Worm (Caenorhabditis elegans) whole organism, L4 larva: ENCODE measurements around the gene vps-29.

Experiments
- F26F4.8 ChIP-seq: fragments of 200-800 bp; sonication (Bioruptor generic); conservative IDR thresholded peaks from 2 replicates; pipeline ENCODE4 v1.3.6; 2022; ENCODE audit warnings: missing genetic modification characterization, missing compliant biosample characterization
- F37D6.2 ChIP-seq: sonication (generic microtip); optimal IDR thresholded peaks from 2 replicates; lab custom pipeline; 2016; ENCODE audit warnings: mild to moderate bottlenecking, missing genetic modification characterization, missing compliant biosample characterization
- R02D3.7 ChIP-seq: fragments of 150-350 bp; sonication (generic microtip); optimal IDR thresholded peaks from 3 replicates; lab custom pipeline; 2014; ENCODE audit warnings: missing biosample characterization, missing genetic modification characterization
- ZK337.2 ChIP-seq: fragments of 200-800 bp; sonication (Bioruptor generic); IDR thresholded peaks from 2 replicates; pipeline ENCODE4 v1.3.6; 2022; ENCODE audit warnings: missing genetic modification reagents, missing genetic modification characterization, missing compliant biosample characterization
- ZK546.5 ChIP-seq, 2 experiments: sonication (generic microtip); optimal IDR thresholded peaks; 2 replicates each; lab custom pipeline; 2017; ENCODE audit warnings: missing biosample characterization in 2 of 2, missing genetic modification characterization in 2 of 2
- aha-1 ChIP-seq: fragments of 150-350 bp; peaks from one replicate; lab custom pipeline; 2014; ENCODE audit warnings: missing biosample characterization, missing genetic modification characterization
- aly-2 ChIP-seq: sonication (generic microtip); optimal IDR thresholded peaks from 2 replicates; lab custom pipeline; 2018; ENCODE audit warnings: missing biosample characterization, missing genetic modification characterization
- ama-1 ChIP-seq: fragments of 150-350 bp; optimal IDR thresholded peaks from 2 replicates; lab custom pipeline; 2014; ENCODE audit warnings: inconsistent platforms, mixed read lengths
- attf-4 ChIP-seq: sonication (generic microtip); optimal IDR thresholded peaks from 3 replicates; lab custom pipeline; 2017; ENCODE audit warnings: missing biosample characterization, missing genetic modification characterization
- ceh-62 ChIP-seq: sonication (generic microtip); optimal IDR thresholded peaks from 2 replicates; lab custom pipeline; 2017; ENCODE audit warnings: missing biosample characterization, missing genetic modification characterization
- cey-2 ChIP-seq: sonication (generic microtip); optimal IDR thresholded peaks from 3 replicates; lab custom pipeline; 2017; ENCODE audit warnings: missing genetic modification characterization, mild to moderate bottlenecking, missing compliant biosample characterization, antibody characterized with exemption, borderline replicate concordance; ENCODE audit not compliant: insufficient read depth
- ctbp-1 ChIP-seq: fragments of 200-800 bp; sonication (Bioruptor generic); IDR thresholded peaks from 2 replicates; pipeline ENCODE4 v1.3.6; 2022; ENCODE audit warnings: missing genetic modification reagents, missing genetic modification characterization, missing compliant biosample characterization
- dmd-9 ChIP-seq: fragments of 200-800 bp; sonication (Bioruptor generic); IDR thresholded peaks from 2 replicates; pipeline ENCODE4 v1.3.6; 2022; ENCODE audit warnings: missing genetic modification reagents, missing genetic modification characterization, missing compliant biosample characterization
- dpl-1 ChIP-seq: fragments of 150-350 bp; optimal IDR thresholded peaks from 2 replicates; lab custom pipeline; 2014; ENCODE audit warnings: missing biosample characterization, missing genetic modification reagents, missing genetic modification characterization
- egl-27 ChIP-seq: sonication (generic microtip); optimal IDR thresholded peaks from 3 replicates; lab custom pipeline; 2017; ENCODE audit warnings: missing biosample characterization, missing genetic modification reagents, missing genetic modification characterization
- fkh-10 ChIP-seq: fragments of 150-350 bp; optimal IDR thresholded peaks from 2 replicates; lab custom pipeline; 2014; ENCODE audit warnings: missing biosample characterization, missing genetic modification reagents, missing genetic modification characterization
- fos-1 ChIP-seq: fragments of 150-350 bp; optimal IDR thresholded peaks from 2 replicates; lab custom pipeline; 2014; ENCODE audit warnings: missing biosample characterization, missing genetic modification characterization
- gei-8 ChIP-seq: fragments of 200-800 bp; sonication (Bioruptor generic); optimal IDR thresholded peaks from 2 replicates; lab custom pipeline; 2018; ENCODE audit warnings: mild to moderate bottlenecking, missing genetic modification characterization, missing compliant biosample characterization
- hmg-1.1 ChIP-seq: fragments of 200-800 bp; sonication (Bioruptor generic); IDR thresholded peaks from 2 replicates; pipeline ENCODE4 v1.3.6; 2022; ENCODE audit warnings: missing genetic modification reagents, missing genetic modification characterization, missing compliant biosample characterization
- lim-7 ChIP-seq: fragments of 200-800 bp; sonication (Bioruptor generic); IDR thresholded peaks from 2 replicates; pipeline ENCODE4 v1.3.6; 2022; ENCODE audit warnings: missing genetic modification characterization, missing compliant biosample characterization
- lin-13 ChIP-seq: fragments of 150-350 bp; optimal IDR thresholded peaks from 2 replicates; lab custom pipeline; 2014; ENCODE audit warnings: missing biosample characterization, missing genetic modification reagents, missing genetic modification characterization
- lsy-2 ChIP-seq, 2 experiments: fragments of 150-350 bp in 1 of 2; sonication (generic microtip) in 1 of 2; optimal IDR thresholded peaks; 2 replicates each; lab custom pipeline; 2014 to 2017; ENCODE audit warnings: missing biosample characterization in 2 of 2, missing genetic modification characterization in 2 of 2
- mdt-29 ChIP-seq: fragments of 200-800 bp; sonication (Bioruptor generic); IDR thresholded peaks from 2 replicates; pipeline ENCODE4 v1.3.6; 2022; ENCODE audit warnings: missing genetic modification reagents, missing genetic modification characterization, missing compliant biosample characterization
- mxl-3 ChIP-seq: fragments of 200-800 bp; sonication (Bioruptor generic); optimal IDR thresholded peaks from 2 replicates; lab custom pipeline; 2018; ENCODE audit warnings: mild to moderate bottlenecking, missing genetic modification characterization, missing compliant biosample characterization
- nhr-10 ChIP-seq: fragments of 150-350 bp; optimal IDR thresholded peaks from 2 replicates; lab custom pipeline; 2014; ENCODE audit warnings: missing biosample characterization, missing genetic modification characterization
- nhr-102 ChIP-seq: sonication (generic microtip); optimal IDR thresholded peaks from 2 replicates; lab custom pipeline; 2016; ENCODE audit warnings: mild to moderate bottlenecking, missing genetic modification characterization, moderate library complexity, missing compliant biosample characterization
- nhr-11 ChIP-seq: fragments of 150-350 bp; optimal IDR thresholded peaks from 2 replicates; lab custom pipeline; 2014; ENCODE audit warnings: missing biosample characterization, missing genetic modification characterization
- nhr-77 ChIP-seq: fragments of 150-350 bp; optimal IDR thresholded peaks from 2 replicates; lab custom pipeline; 2014; ENCODE audit warnings: missing biosample characterization, missing genetic modification characterization
- pha-4 ChIP-seq, 2 experiments: fragments of 150-350 bp in 1 of 2; fragments of 200-800 bp in 1 of 2; sonication (Bioruptor generic) in 1 of 2; IDR thresholded peaks in 1 of 2; optimal IDR thresholded peaks in 1 of 2; 2 replicates each; pipeline versions ENCODE4 v1.3.6 to Lab custom; 2014 to 2022; ENCODE audit warnings: missing genetic modification characterization in 2 of 2, missing genetic modification reagents in 2 of 2, missing biosample characterization in 1 of 2, missing compliant biosample characterization in 1 of 2
- pqm-1 ChIP-seq: sonication (generic microtip); optimal IDR thresholded peaks from 2 replicates; lab custom pipeline; 2017; ENCODE audit warnings: missing biosample characterization, missing genetic modification characterization
- saeg-2 ChIP-seq: fragments of 200-800 bp; sonication (Bioruptor generic); IDR thresholded peaks from 2 replicates; pipeline ENCODE4 v1.3.6; 2022; ENCODE audit warnings: missing genetic modification reagents, missing genetic modification characterization, missing compliant biosample characterization
- tag-97 ChIP-seq: fragments of 200-800 bp; sonication (Bioruptor generic); IDR thresholded peaks from 2 replicates; pipeline ENCODE4 v1.3.6; 2022; ENCODE audit warnings: missing genetic modification characterization, missing compliant biosample characterization
- unc-130 ChIP-seq: sonication (generic microtip); optimal IDR thresholded peaks from 2 replicates; lab custom pipeline; 2016; ENCODE audit warnings: missing genetic modification reagents, missing genetic modification characterization, missing compliant biosample characterization
- unc-62 ChIP-seq, 3 experiments: fragments of 150-350 bp in 1 of 3; sonication (generic microtip); optimal IDR thresholded peaks in 2 of 3; peaks in 1 of 3; 1 replicate in 1 of 3; 2 replicates in 2 of 3; lab custom pipeline; 2014 to 2017; ENCODE audit warnings: missing biosample characterization in 3 of 3, missing genetic modification characterization in 3 of 3, missing genetic modification reagents in 3 of 3, missing genotype in 1 of 3
- vab-7 ChIP-seq: fragments of 200-800 bp; sonication (Bioruptor generic); IDR thresholded peaks from 2 replicates; pipeline ENCODE4 v1.3.6; 2022; ENCODE audit warnings: missing genetic modification reagents, missing genetic modification characterization, missing compliant biosample characterization
- zfp-2 ChIP-seq: sonication (generic microtip); optimal IDR thresholded peaks from 2 replicates; lab custom pipeline; 2016; ENCODE audit warnings: mild to moderate bottlenecking, missing genetic modification characterization, missing compliant biosample characterization
- zip-11 ChIP-seq: fragments of 200-800 bp; sonication (Bioruptor generic); IDR thresholded peaks from 2 replicates; pipeline ENCODE4 v1.3.6; 2022; ENCODE audit warnings: missing genetic modification characterization, missing compliant biosample characterization
- ztf-11 ChIP-seq: fragments of 150-350 bp; optimal IDR thresholded peaks from 2 replicates; lab custom pipeline; 2014; ENCODE audit warnings: missing biosample characterization, missing genetic modification characterization
- ztf-7 ChIP-seq: fragments of 150-350 bp; optimal IDR thresholded peaks from 2 replicates; lab custom pipeline; 2014; ENCODE audit warnings: missing biosample characterization, missing genetic modification characterization

The vps-29 gene

ce11 chrIII:10093093-10093492 is 19.8 kb downstream of the vps-29 start (continued):
- TF ChIP-seq lsy-2 (tag; optimal IDR thresholded peaks at IDR 0.05; lab: Kevin White, UChicago) (peak in 1 of 2 experiments; percentile 47), egl-27 (tag; lab: Kevin White, UChicago) (no peak), R02D3.7 (tag; lab: Kevin White, UChicago) (no peak), saeg-2 (GFP tag; lab: Robert Waterston, UW) (no peak), vab-7 (no peak), F26F4.8 (GFP tag; lab: Robert Waterston, UW) (no peak), F37D6.2 (no peak), zfp-2 (tag; lab: Kevin White, UChicago) (no peak), pqm-1 (tag; lab: Kevin White, UChicago) (no peak), ceh-62 (tag; lab: Kevin White, UChicago) (no peak), nhr-102 (tag; lab: Kevin White, UChicago) (no peak), lin-13 (GFP tag; lab: Kevin White, UChicago) (no peak)

- TF ChIP-seq gei-8 = no peak
- no peak for TF ChIP-seq aly-2 (tag; lab: Kevin White, UChicago)
- peak; percentile 7; the same call in 1 of the 2 replicates for TF ChIP-seq pha-4 (GFP tag; IDR thresholded peaks at IDR 0.05; lab: Robert Waterston, UW)
- no peak for TF ChIP-seq pha-4 (tag; optimal IDR thresholded peaks at IDR 0.05; lab: Kevin White, UChicago)
- TF ChIP-seq dmd-9 = no peak
- TF ChIP-seq mxl-3 (GFP tag; lab: Kevin White, UChicago) = no peak
Observed at ce11 chrIII:10090685-10091084, 22.2 kb downstream of the vps-29 start, which contains the start of gene gtf-2H2C. Gene gtf-2H2C, minus strand, starts transcription at chrIII:10090785.

- TF ChIP-seq dpl-1 (GFP tag; lab: Kevin White, UChicago) (no peak), nhr-11 (no peak), ztf-7 (no peak), tag-97 (GFP tag; lab: Robert Waterston, UW) (no peak)
Observed at ce11 chrIII:10088508-10088981, 24.3 kb downstream of the vps-29 start, which contains the start of gene hal-2. Gene hal-2, minus strand, starts transcription at chrIII:10088931.

- TF ChIP-seq ZK337.2 (GFP tag; lab: Robert Waterston, UW) (no peak), unc-130 (GFP tag; lab: Kevin White, UChicago) (no peak), ama-1 (lab: Kevin White, UChicago) (no peak), fkh-10 (GFP tag; lab: Kevin White, UChicago) (no peak), ZK546.5 (tag; optimal IDR thresholded peaks at IDR 0.05; lab: Kevin White, UChicago) (no peak), attf-4 (no peak), nhr-77 (tag; lab: Kevin White, UChicago) (no peak), ctbp-1 (GFP tag; lab: Robert Waterston, UW) (no peak), ztf-11 (tag; lab: Kevin White, UChicago) (no peak)
Observed at ce11 chrIII:10085983-10086382, 26.9 kb downstream of the vps-29 start, which contains the start of gene T16H12.2. Gene T16H12.2, plus strand, starts transcription at chrIII:10086283.

ce11 chrIII:10085574-10085973 is 27.3 kb downstream of the vps-29 start:
- no peak for TF ChIP-seq zip-11 (GFP tag; lab: Robert Waterston, UW)
- peak; percentile 91 for TF ChIP-seq aha-1 (tag; lab: Kevin White, UChicago)
- TF ChIP-seq unc-62 (GFP tag; optimal IDR thresholded peaks at IDR 0.05 in 1 of 2; lab: Kevin White, UChicago) = peak in 1 of 2 experiments; percentile 22
- no peak for TF ChIP-seq unc-62 (tag; optimal IDR thresholded peaks at IDR 0.05; lab: Kevin White, UChicago)
- TF ChIP-seq nhr-77 (tag; lab: Kevin White, UChicago) = no peak
- TF ChIP-seq hmg-1.1 = no peak
- TF ChIP-seq ztf-11 (tag; lab: Kevin White, UChicago) = no peak
- no peak for TF ChIP-seq mdt-29 (GFP tag; lab: Robert Waterston, UW)
- TF ChIP-seq fos-1 (tag; lab: Kevin White, UChicago) = no peak
- no peak for TF ChIP-seq cey-2 (tag; lab: Kevin White, UChicago)
- TF ChIP-seq lim-7 (GFP tag; lab: Robert Waterston, UW) = no peak
- TF ChIP-seq nhr-10 (tag; lab: Kevin White, UChicago) = no peak
